Worm (Caenorhabditis elegans): ENCODE measurements around the gene C01G12.9.

- TF ChIP-seq aly-1 (tag; optimal IDR thresholded peaks at IDR 0.05) (no peak), B0310.2 (tag; optimal IDR thresholded peaks at IDR 0.05) (no peak), flt-1 (GFP tag; IDR thresholded peaks at IDR 0.05) (no peak), ceh-13 (GFP tag; optimal IDR thresholded peaks at IDR 0.05) (no peak), ama-1 (optimal IDR thresholded peaks at IDR 0.05) (no peak), scrt-1 (GFP tag; IDR thresholded peaks at IDR 0.05) (no peak), pes-1 (GFP tag; IDR thresholded peaks at IDR 0.05) (no peak), sea-1 (GFP tag; conservative IDR thresholded peaks at IDR 0.05) (no peak), hmbx-1 (tag; optimal IDR thresholded peaks at IDR 0.05) (no peak), ets-7 (tag; optimal IDR thresholded peaks at IDR 0.05) (no peak), tra-4 (tag; optimal IDR thresholded peaks at IDR 0.05) (no peak), hnd-1 (tag; optimal IDR thresholded peaks at IDR 0.05) (no peak), F13C5.2 (tag; optimal IDR thresholded peaks at IDR 0.05) (no peak), hmg-4 (GFP tag; optimal IDR thresholded peaks at IDR 0.05) (no peak)
These were observed 1.7 kb downstream of the C01G12.9 start, which contains the start of the genes nspb-8 and nspb-9 for ce11 chrII:14580549-14580948.

Data from whole organism, early embryonic.